Fruit fly (Drosophila melanogaster) ovary, adult (tissue): ENCODE results near the gene Thor.

Experiments
- CG17801 ChIP-seq: fragments of 200-800 bp; optimal IDR thresholded peaks from 2 replicates; lab custom pipeline; 2019; ENCODE audit warnings: missing biosample characterization, mild to moderate bottlenecking, missing genetic modification characterization, moderate library complexity; ENCODE audit not compliant: partially characterized antibody

The Thor gene

dm6 chr2L:3465426-3465825, 12.8 kb upstream of the Thor start:
- no peak for TF ChIP-seq CG17801

dm6 chr2L:3465918-3466727, 12.1 kb upstream of the Thor start, which contains the start of the genes msl-2 and ND-PDSW:
TSS of gene msl-2 (minus strand) at chr2L:3466112.
TSS of gene ND-PDSW (plus strand) at chr2L:3466157.
- TF ChIP-seq CG17801: no peak

dm6 chr2L:3466846-3467245, 11.4 kb upstream of the Thor start:
- TF ChIP-seq CG17801: no peak

dm6 chr2L:3469869-3470268, 8.4 kb upstream of the Thor start, which contains the start of the genes Pif1 and CG31776:
TSS of gene Pif1 (minus strand) at chr2L:3470004.
TSS of gene CG31776 (plus strand) at chr2L:3470182.
- TF ChIP-seq CG17801: no peak

dm6 chr2L:3472242-3472641, 6.0 kb upstream of the Thor start, which contains the start of gene Pgant4:
TSS of gene Pgant4 (plus strand) at chr2L:3472603.
- no peak for TF ChIP-seq CG17801

dm6 chr2L:3475168-3475567, 3.1 kb upstream of the Thor start:
- no peak for TF ChIP-seq CG17801

- TF ChIP-seq CG17801: peak; percentile 8
These were observed 2.3 kb upstream of the Thor start for dm6 chr2L:3475948-3476347.

- no peak for TF ChIP-seq CG17801
These were observed 1.7 kb upstream of the Thor start for dm6 chr2L:3476399-3477056.

- TF ChIP-seq CG17801: peak; percentile 5
These were observed 1.0 kb upstream of the Thor start for dm6 chr2L:3477057-3477755.

- TF ChIP-seq CG17801: no peak
These were observed 1.6 kb downstream of the Thor start for dm6 chr2L:3479697-3480442.

- TF ChIP-seq CG17801: no peak
These were observed 2.2 kb downstream of the Thor start for dm6 chr2L:3480443-3480839.

- no peak for TF ChIP-seq CG17801
These were observed 3.8 kb downstream of the Thor start for dm6 chr2L:3482037-3482436.

dm6 chr2L:3482712-3483111, 4.5 kb downstream of the Thor start:
- TF ChIP-seq CG17801: no peak

dm6 chr2L:3483672-3484071, 5.4 kb downstream of the Thor start:
- no peak for TF ChIP-seq CG17801

- TF ChIP-seq CG17801: no peak
These were observed 6.5 kb downstream of the Thor start for dm6 chr2L:3484759-3485158.

- TF ChIP-seq CG17801: no peak
These were observed 7.3 kb downstream of the Thor start for dm6 chr2L:3485506-3485905.
